Worm (Caenorhabditis elegans): ENCODE measurements around the gene unc-42.
A peak's percentile ranks its signal among the peaks of the same experiment; 100 is the strongest.

Gene unc-42

ce11 chrV:9729462-9730162 lies 39.6 kb downstream of the unc-42 start, which contains the start of the genes aagr-3 and drap-1 (continued):
- peak; percentile 3 for TF ChIP-seq jun-1 (tag; optimal IDR thresholded peaks at IDR 0.05)

DNA sequence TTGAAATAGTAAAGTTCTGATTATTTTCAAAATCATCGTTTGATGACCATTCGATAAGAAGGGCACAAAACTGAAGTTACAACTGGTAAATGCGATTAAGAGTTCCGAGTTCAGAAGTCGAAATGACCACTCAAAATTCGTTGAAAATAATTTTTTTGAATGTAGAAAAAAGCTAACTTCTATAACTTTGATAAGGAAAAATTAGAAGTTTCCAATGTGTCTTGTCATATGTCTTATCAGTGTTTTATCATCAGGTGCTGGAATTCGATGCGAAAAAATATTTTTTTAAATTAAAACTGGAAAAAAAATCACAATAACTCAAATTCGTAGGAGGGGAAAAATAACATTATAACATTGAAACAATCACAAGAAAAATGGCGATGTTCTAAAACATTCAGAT lies 43.5 kb downstream of the unc-42 start:
- no peak for TF ChIP-seq nhr-90 (tag; optimal IDR thresholded peaks at IDR 0.05; ENCODE audit: poor library complexity)
- no peak for TF ChIP-seq nhr-76 (tag; optimal IDR thresholded peaks at IDR 0.05)
- TF ChIP-seq rnt-1 (tag; optimal IDR thresholded peaks at IDR 0.05): no peak
- no peak for TF ChIP-seq efl-3 (GFP tag; optimal IDR thresholded peaks at IDR 0.05)
- TF ChIP-seq ceh-90 (tag; optimal IDR thresholded peaks at IDR 0.05): no peak
- peak; percentile 21 for TF ChIP-seq elt-2 (tag; optimal IDR thresholded peaks at IDR 0.05)
- TF ChIP-seq zip-4 (GFP tag; optimal IDR thresholded peaks at IDR 0.05): no peak
- peak in 1 of 2 experiments; percentile 8 for TF ChIP-seq lin-35 (GFP tag; optimal IDR thresholded peaks at IDR 0.05)
- TF ChIP-seq ceh-8 (GFP tag; optimal IDR thresholded peaks at IDR 0.05): no peak
- no peak for TF ChIP-seq isw-1 (GFP tag; IDR thresholded peaks at IDR 0.05)
- TF ChIP-seq jun-1 (tag; optimal IDR thresholded peaks at IDR 0.05): no peak
- no peak for TF ChIP-seq ceh-63 (GFP tag; optimal IDR thresholded peaks at IDR 0.05)
- TF ChIP-seq nhr-237 (tag; optimal IDR thresholded peaks at IDR 0.05): no peak

ce11 chrV:9724021-9724671 lies 45.0 kb downstream of the unc-42 start, which contains the start of gene slcr-46.3:
TSS of gene slcr-46.3 (minus strand) at chrV:9724106.
- peak; percentile 7 for TF ChIP-seq mep-1 (tag; optimal IDR thresholded peaks at IDR 0.05)
- TF ChIP-seq mdl-1 (tag; optimal IDR thresholded peaks at IDR 0.05): no peak
- no peak for TF ChIP-seq nhr-90 (tag; optimal IDR thresholded peaks at IDR 0.05; ENCODE audit: poor library complexity)
- peak; percentile 76 for TF ChIP-seq nhr-85 (tag)
- peak; percentile 25 for TF ChIP-seq blmp-1 (tag; optimal IDR thresholded peaks at IDR 0.05)
- TF ChIP-seq lin-14 (GFP tag; optimal IDR thresholded peaks at IDR 0.05): peak; percentile 42
- TF ChIP-seq fos-1 (tag; optimal IDR thresholded peaks at IDR 0.05): no peak
- TF ChIP-seq snu-23 (GFP tag; optimal IDR thresholded peaks at IDR 0.05): peak; percentile 21
- TF ChIP-seq ceh-82 (tag; optimal IDR thresholded peaks at IDR 0.05): no peak
- no peak for TF ChIP-seq pag-3 (tag; optimal IDR thresholded peaks at IDR 0.05; ENCODE audit: borderline replicate concordance, insufficient read depth)
- TF ChIP-seq nhr-11 (tag; optimal IDR thresholded peaks at IDR 0.05): no peak
- TF ChIP-seq hlh-4 (tag; optimal IDR thresholded peaks at IDR 0.05): no peak
- TF ChIP-seq lin-35 (GFP tag; optimal IDR thresholded peaks at IDR 0.05): peak in 1 of 2 experiments; percentile 37
- TF ChIP-seq dpl-1 (GFP tag; optimal IDR thresholded peaks at IDR 0.05): peak in 1 of 3 experiments; percentile 5
- TF ChIP-seq unc-130 (tag; optimal IDR thresholded peaks at IDR 0.05): no peak
- TF ChIP-seq C16A3.4 (tag; optimal IDR thresholded peaks at IDR 0.05): peak; percentile 13
- no peak for TF ChIP-seq ceh-8 (GFP tag; optimal IDR thresholded peaks at IDR 0.05)
- TF ChIP-seq elt-3 (tag; optimal IDR thresholded peaks at IDR 0.05): peak in 1 of 6 experiments; percentile 9
- no peak for TF ChIP-seq ceh-88 (GFP tag; IDR thresholded peaks at IDR 0.05)
- TF ChIP-seq lin-39 (tag; optimal IDR thresholded peaks at IDR 0.05): no peak
- TF ChIP-seq snpc-4 (tag; optimal IDR thresholded peaks at IDR 0.05): no peak
- TF ChIP-seq ceh-63 (GFP tag; optimal IDR thresholded peaks at IDR 0.05): no peak
- TF ChIP-seq jun-1 (tag; optimal IDR thresholded peaks at IDR 0.05): no peak
- TF ChIP-seq lsy-2 (tag; optimal IDR thresholded peaks at IDR 0.05): peak in 1 of 2 experiments; percentile 49

- no peak for TF ChIP-seq fkh-8 (tag; optimal IDR thresholded peaks at IDR 0.05)
- TF ChIP-seq fkh-10 (GFP tag; optimal IDR thresholded peaks at IDR 0.05): no peak
- TF ChIP-seq Y116A8C.19 (tag; optimal IDR thresholded peaks at IDR 0.05; ENCODE audit: borderline replicate concordance): no peak
- no peak for TF ChIP-seq xbp-1 (tag; optimal IDR thresholded peaks at IDR 0.05)
- TF ChIP-seq nhr-28 (tag; optimal IDR thresholded peaks at IDR 0.05): no peak
- TF ChIP-seq zip-4 (GFP tag; optimal IDR thresholded peaks at IDR 0.05): no peak
- TF ChIP-seq dsc-1 (tag; optimal IDR thresholded peaks at IDR 0.05): no peak
- no peak for TF ChIP-seq rnt-1 (tag; optimal IDR thresholded peaks at IDR 0.05)
- TF ChIP-seq nhr-11 (tag; optimal IDR thresholded peaks at IDR 0.05): no peak
- no peak for TF ChIP-seq unc-86 (tag; optimal IDR thresholded peaks at IDR 0.05)
- no peak for TF ChIP-seq nhr-12 (tag; optimal IDR thresholded peaks at IDR 0.05)
- TF ChIP-seq nhr-47 (tag; optimal IDR thresholded peaks at IDR 0.05): no peak
- no peak for TF ChIP-seq mdl-1 (tag; optimal IDR thresholded peaks at IDR 0.05)
- TF ChIP-seq dpl-1 (GFP tag; optimal IDR thresholded peaks at IDR 0.05): no peak
- no peak for TF ChIP-seq unc-30 (tag; optimal IDR thresholded peaks at IDR 0.05)
- no peak for TF ChIP-seq mab-9 (GFP tag; IDR thresholded peaks at IDR 0.05)
- TF ChIP-seq skn-1 (tag; optimal IDR thresholded peaks at IDR 0.05): no peak
- TF ChIP-seq unc-98 (GFP tag; IDR thresholded peaks at IDR 0.05): no peak
Measured at ce11 chrV:9716397-9716796, 52.8 kb downstream of the unc-42 start, which contains the start of gene str-188. TSS of gene str-188 (plus strand) at chrV:9716697.
